Worm (Caenorhabditis elegans) whole organism, young adult: ENCODE data around the gene ZK131.11.
A peak's percentile ranks its signal among the peaks of the same experiment; 100 is the strongest.
"Not testable (repeated sequence)": the region's sequence is repeated elsewhere in the genome, so short reads cannot be mapped to it uniquely, and the experiment has no call there.

ENCODE experiments used
- T07F8.4 ChIP-seq: sonication (generic microtip); optimal IDR thresholded peaks from 2 replicates; lab custom pipeline; 2016; ENCODE audit warnings: mild to moderate bottlenecking, missing genetic modification characterization, moderate library complexity, missing compliant biosample characterization
- Y67H2A.10 ChIP-seq: fragments of 200-800 bp; sonication (Bioruptor generic); conservative IDR thresholded peaks from 2 replicates; pipeline ENCODE4 v1.3.6; 2022; ENCODE audit warnings: missing genetic modification reagents, missing genetic modification characterization, missing compliant biosample characterization
- aptf-2 ChIP-seq: fragments of 200-800 bp; sonication (Bioruptor generic); conservative IDR thresholded peaks from 2 replicates; pipeline ENCODE4 v1.3.6; 2022; ENCODE audit warnings: missing genetic modification reagents, missing genetic modification characterization, missing compliant biosample characterization
- ets-4 ChIP-seq: fragments of 200-800 bp; sonication (Bioruptor generic); optimal IDR thresholded peaks from 2 replicates; lab custom pipeline; 2018; ENCODE audit warnings: mild to moderate bottlenecking, missing genetic modification characterization, missing compliant biosample characterization
- madf-3 ChIP-seq: fragments of 200-800 bp; sonication (Bioruptor generic); IDR thresholded peaks from 2 replicates; pipeline ENCODE4 v1.3.6; 2022; ENCODE audit warnings: missing genetic modification reagents, missing genetic modification characterization, missing compliant biosample characterization
- pbrm-1 ChIP-seq: fragments of 200-800 bp; sonication (Bioruptor generic); IDR thresholded peaks from 2 replicates; pipeline ENCODE4 v1.3.6; 2022; ENCODE audit warnings: missing genetic modification reagents, missing genetic modification characterization, missing compliant biosample characterization
- pha-4 ChIP-seq: fragments of 150-350 bp; sonication (generic microtip); optimal IDR thresholded peaks from 2 replicates; lab custom pipeline; 2014; ENCODE audit warnings: missing biosample characterization, missing genetic modification reagents, missing genetic modification characterization
- xnd-1 ChIP-seq: sonication (generic microtip); optimal IDR thresholded peaks from 2 replicates; lab custom pipeline; 2016; ENCODE audit warnings: missing genotype, missing genetic modification reagents, missing genetic modification characterization, missing compliant biosample characterization
- zfh-2 ChIP-seq: fragments of 200-800 bp; sonication (Bioruptor generic); conservative IDR thresholded peaks from 2 replicates; pipeline ENCODE4 v1.3.6; 2022; ENCODE audit warnings: missing genetic modification reagents, missing genetic modification characterization, missing compliant biosample characterization
- ztf-18 ChIP-seq: sonication (generic microtip); optimal IDR thresholded peaks from 2 replicates; lab custom pipeline; 2016; ENCODE audit warnings: missing genotype, mild to moderate bottlenecking, missing genetic modification characterization, missing compliant biosample characterization

DNA sequence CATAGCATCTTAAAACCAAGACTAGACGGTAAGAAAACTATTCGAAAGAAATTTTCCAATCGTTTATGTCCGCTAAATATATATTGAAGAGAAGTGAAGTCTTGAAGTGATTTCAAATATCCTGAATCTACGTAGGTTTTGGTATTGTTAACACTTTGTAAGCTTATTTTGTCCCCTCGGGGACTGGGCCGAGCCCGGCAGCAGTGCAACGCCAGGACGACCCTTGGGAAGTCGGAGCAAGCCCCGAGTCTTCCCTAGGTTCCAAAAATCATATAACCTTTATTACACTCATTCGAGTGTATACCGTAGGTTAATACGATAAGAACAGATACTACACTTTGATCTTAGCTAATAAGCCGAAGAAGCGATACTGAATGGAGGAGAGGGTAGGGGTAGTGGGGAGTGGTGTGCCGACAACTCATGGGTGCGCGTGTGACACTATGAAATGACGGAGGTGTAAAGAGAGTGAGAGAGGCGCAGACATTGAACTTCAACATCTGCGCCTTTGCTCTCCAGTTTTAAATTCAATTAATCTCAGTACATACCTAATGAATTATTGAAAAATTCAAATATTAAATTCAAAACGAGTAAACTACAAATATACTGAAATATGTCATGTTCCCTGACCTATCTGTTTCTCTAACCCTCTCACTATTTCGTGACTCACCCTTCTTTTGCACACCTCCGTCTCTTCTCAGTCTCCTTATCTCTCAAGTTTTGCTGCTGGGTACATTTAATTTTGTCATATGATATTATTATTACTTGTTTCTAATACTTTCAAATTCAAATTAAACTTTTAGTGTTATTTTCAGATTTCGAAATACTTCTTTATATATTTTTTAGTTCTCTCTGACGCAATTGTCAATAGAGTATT lies 37.3 kb downstream of the ZK131.11 start:
- TF ChIP-seq ztf-18 (tag; lab: Kevin White, UChicago) (peak; percentile 35), xnd-1 (tag; lab: Kevin White, UChicago) (peak; percentile 42), pbrm-1 (GFP tag; lab: Robert Waterston, UW) (peak; percentile 95), aptf-2 (GFP tag; lab: Robert Waterston, UW) (peak; percentile 90), zfh-2 (GFP tag; lab: Robert Waterston, UW) (peak; percentile 69)
- not testable (repeated sequence) for TF ChIP-seq T07F8.4 (tag; lab: Kevin White, UChicago); ets-4; pha-4 (tag; lab: Kevin White, UChicago); madf-3 (GFP tag; lab: Robert Waterston, UW); Y67H2A.10 (GFP tag; lab: Robert Waterston, UW)
